Fruit fly (Drosophila melanogaster): ENCODE measurements around the gene Dsk.

Gene Dsk

dm6 chr3R:4232139-4233017, 42.3 kb upstream of the Dsk start, which contains the start of gene CG14641 (continued):
- TF ChIP-seq CG2199 (GFP tag; IDR thresholded peaks at IDR 0.05) (0 out of 3 replicates have a peak, but pooled peaks have one; percentile 24), chif (GFP tag; optimal IDR thresholded peaks at IDR 0.05) (no peak), ERR (GFP tag; optimal IDR thresholded peaks at IDR 0.05) (no peak), CG9609 (GFP tag; optimal IDR thresholded peaks at IDR 0.05) (no peak), CG13894 (tag; optimal IDR thresholded peaks at IDR 0.05) (no peak), CG17186 (GFP tag; optimal IDR thresholded peaks at IDR 0.05) (no peak), ssp (GFP tag; IDR thresholded peaks at IDR 0.05) (peak; percentile 97), Drgx (GFP tag; IDR thresholded peaks at IDR 0.05) (no peak), CG7745 (tag; optimal IDR thresholded peaks at IDR 0.05) (no peak), CG7357 (GFP tag; IDR thresholded peaks at IDR 0.05) (peak; percentile 90), bbx (GFP tag; IDR thresholded peaks at IDR 0.05; ENCODE audit: partially characterized antibody) (peak; percentile 49), sens-2 (GFP tag; IDR thresholded peaks at IDR 0.05) (no peak), CG7556 (GFP tag; optimal IDR thresholded peaks at IDR 0.05) (no peak), bcd (GFP tag; optimal IDR thresholded peaks at IDR 0.05) (no peak), Blimp-1 (GFP tag; optimal IDR thresholded peaks at IDR 0.05) (no peak), sr (GFP tag; IDR thresholded peaks at IDR 0.05) (no peak), br (optimal IDR thresholded peaks at IDR 0.05) (no peak), lov (optimal IDR thresholded peaks at IDR 0.05) (no peak), lov (GFP tag; IDR thresholded peaks at IDR 0.05) (no peak), CG14050 (GFP tag; IDR thresholded peaks at IDR 0.05) (no peak), sob (GFP tag; IDR thresholded peaks at IDR 0.05) (no peak), Dad (GFP tag; optimal IDR thresholded peaks at IDR 0.05) (no peak), CG10979 (tag; optimal IDR thresholded peaks at IDR 0.05) (no peak), her (GFP tag; optimal IDR thresholded peaks at IDR 0.05) (no peak), bsh (GFP tag; optimal IDR thresholded peaks at IDR 0.05) (no peak), CG15696 (tag; optimal IDR thresholded peaks at IDR 0.05) (no peak), fd3F (GFP tag; optimal IDR thresholded peaks at IDR 0.05) (no peak), CG34376 (GFP tag; optimal IDR thresholded peaks at IDR 0.05) (no peak), tio (GFP tag; optimal IDR thresholded peaks at IDR 0.05) (peak; percentile 47), HLHmδ (GFP tag; optimal IDR thresholded peaks at IDR 0.05) (no peak), CG14014 (GFP tag; IDR thresholded peaks at IDR 0.05) (no peak), CG2120 (GFP tag; optimal IDR thresholded peaks at IDR 0.05) (no peak), sd (tag; optimal IDR thresholded peaks at IDR 0.05) (no peak), MESR4 (GFP tag; optimal IDR thresholded peaks at IDR 0.05) (peak; percentile 92), sim (GFP tag; IDR thresholded peaks at IDR 0.05) (no peak), HLH54F (GFP tag; optimal IDR thresholded peaks at IDR 0.05) (no peak), CG10366 (GFP tag; IDR thresholded peaks at IDR 0.05) (no peak), wdn (GFP tag; IDR thresholded peaks at IDR 0.05) (no peak), pfk (GFP tag; optimal IDR thresholded peaks at IDR 0.05) (no peak), Rx (GFP tag; IDR thresholded peaks at IDR 0.05) (no peak), CG2712 (tag; optimal IDR thresholded peaks at IDR 0.05) (peak; percentile 51), CG2889 (GFP tag; IDR thresholded peaks at IDR 0.05) (no peak), abd-A (tag; optimal IDR thresholded peaks at IDR 0.05) (no peak), ara (GFP tag; IDR thresholded peaks at IDR 0.05) (no peak), CG12299 (tag; optimal IDR thresholded peaks at IDR 0.05) (no peak), otp (GFP tag; IDR thresholded peaks at IDR 0.05) (no peak), Oli (tag; optimal IDR thresholded peaks at IDR 0.05) (no peak), Pdp1 (GFP tag; optimal IDR thresholded peaks at IDR 0.05) (no peak), zen2 (GFP tag; IDR thresholded peaks at IDR 0.05; ENCODE audit: partially characterized antibody) (no peak), NC2β (GFP tag; optimal IDR thresholded peaks at IDR 0.05) (no peak)

Measured in whole organism, embryonic.